Worm (Caenorhabditis elegans) whole organism, L4/young adult: Measurements from ENCODE around the gene ife-3.

Experiments
- dao-5 ChIP-seq: sonication (generic microtip); optimal IDR thresholded peaks from 2 replicates; lab custom pipeline; 2016; ENCODE audit warnings: missing genotype, missing genetic modification characterization, moderate library complexity, missing compliant biosample characterization
- him-1 ChIP-seq: sonication (generic microtip); optimal IDR thresholded peaks from 2 replicates; lab custom pipeline; 2016; ENCODE audit warnings: missing genotype, missing genetic modification reagents, missing genetic modification characterization, missing compliant biosample characterization

- TF ChIP-seq him-1 (tag; lab: Kevin White, UChicago) (no peak), dao-5 (tag; lab: Kevin White, UChicago) (no peak)
Measured at ce11 chrV:21848-22247, 14.2 kb upstream of the ife-3 start.
